Worm (Caenorhabditis elegans) whole organism, mixed stage, embryonic: ENCODE data around the gene sut-2.
"Not testable (repeated sequence)": the region's sequence is repeated elsewhere in the genome, so short reads cannot be mapped to it uniquely, and the experiment has no call there.

Experiments used
- bed-3 ChIP-seq: fragments of 200-800 bp; sonication (Bioruptor generic); optimal IDR thresholded peaks from 3 replicates; lab custom pipeline; 2018; ENCODE audit warnings: mild to moderate bottlenecking, missing genetic modification characterization, moderate library complexity, missing compliant biosample characterization
- ceh-39 ChIP-seq: fragments of 150-350 bp; optimal IDR thresholded peaks from 2 replicates; lab custom pipeline; 2014; ENCODE audit warnings: missing biosample characterization, missing genetic modification characterization
- ceh-43 ChIP-seq: fragments of 200-800 bp; sonication (Bioruptor generic); optimal IDR thresholded peaks from 2 replicates; lab custom pipeline; 2018; ENCODE audit warnings: mild to moderate bottlenecking, missing genetic modification characterization, moderate library complexity, missing compliant biosample characterization
- ceh-83 ChIP-seq: fragments of 200-800 bp; sonication (Bioruptor generic); optimal IDR thresholded peaks from 2 replicates; lab custom pipeline; 2018; ENCODE audit warnings: mild to moderate bottlenecking, missing genetic modification characterization, missing compliant biosample characterization
- ces-1 ChIP-seq: fragments of 150-350 bp; optimal IDR thresholded peaks from 2 replicates; lab custom pipeline; 2014; ENCODE audit warnings: missing biosample characterization, missing genetic modification reagents, missing genetic modification characterization
- drap-1 ChIP-seq: fragments of 200-800 bp; sonication (Bioruptor generic); optimal IDR thresholded peaks from 3 replicates; lab custom pipeline; 2018; ENCODE audit warnings: mild to moderate bottlenecking, missing genetic modification characterization, missing compliant biosample characterization
- elt-1 ChIP-seq: sonication (generic microtip); optimal IDR thresholded peaks from 2 replicates; lab custom pipeline; 2017; ENCODE audit warnings: missing genetic modification characterization, mild to moderate bottlenecking, missing compliant biosample characterization, antibody characterized with exemption, moderate library complexity, borderline replicate concordance; ENCODE audit not compliant: insufficient read depth
- elt-3 ChIP-seq: fragments of 150-350 bp; optimal IDR thresholded peaks from 2 replicates; lab custom pipeline; 2014; ENCODE audit warnings: missing biosample characterization, missing genetic modification characterization
- flh-1 ChIP-seq: fragments of 200-800 bp; sonication (Bioruptor generic); optimal IDR thresholded peaks from 2 replicates; lab custom pipeline; 2018; ENCODE audit warnings: mild to moderate bottlenecking, missing genetic modification characterization, moderate library complexity, missing compliant biosample characterization
- ham-2 ChIP-seq: fragments of 200-800 bp; sonication (Bioruptor generic); optimal IDR thresholded peaks from 2 replicates; lab custom pipeline; 2018; ENCODE audit warnings: mild to moderate bottlenecking, missing genetic modification characterization, missing compliant biosample characterization
- hlh-1 ChIP-seq: fragments of 150-350 bp; optimal IDR thresholded peaks from 2 replicates; lab custom pipeline; 2014; ENCODE audit warnings: missing biosample characterization, missing genetic modification reagents, missing genetic modification characterization
- lin-13 ChIP-seq: fragments of 150-350 bp; optimal IDR thresholded peaks from 2 replicates; lab custom pipeline; 2014; ENCODE audit warnings: missing biosample characterization, missing genetic modification characterization
- lin-32 ChIP-seq: fragments of 200-800 bp; sonication (Bioruptor generic); optimal IDR thresholded peaks from 2 replicates; lab custom pipeline; 2018; ENCODE audit warnings: mild to moderate bottlenecking, missing genetic modification characterization, missing compliant biosample characterization
- lsy-2 ChIP-seq: fragments of 150-350 bp; optimal IDR thresholded peaks from 2 replicates; lab custom pipeline; 2014; ENCODE audit warnings: missing biosample characterization, missing genetic modification characterization
- mab-5 ChIP-seq: fragments of 150-350 bp; optimal IDR thresholded peaks from 2 replicates; lab custom pipeline; 2014; ENCODE audit warnings: missing biosample characterization, missing genetic modification characterization
- mep-1 ChIP-seq: fragments of 150-350 bp; optimal IDR thresholded peaks from 2 replicates; lab custom pipeline; 2017; ENCODE audit warnings: missing biosample characterization, missing genetic modification reagents, missing genetic modification characterization, inconsistent platforms
- mls-2 ChIP-seq: sonication (generic microtip); optimal IDR thresholded peaks from 2 replicates; lab custom pipeline; 2016; ENCODE audit warnings: mild to moderate bottlenecking, missing genetic modification characterization, moderate library complexity, missing compliant biosample characterization
- nhr-12 ChIP-seq: fragments of 150-350 bp; optimal IDR thresholded peaks from 2 replicates; lab custom pipeline; 2014; ENCODE audit warnings: missing biosample characterization, missing genetic modification characterization
- nhr-2 ChIP-seq: fragments of 150-350 bp; optimal IDR thresholded peaks from 2 replicates; lab custom pipeline; 2014; ENCODE audit warnings: missing biosample characterization, missing genetic modification characterization
- nhr-237 ChIP-seq: fragments of 150-350 bp; optimal IDR thresholded peaks from 2 replicates; lab custom pipeline; 2014; ENCODE audit warnings: missing biosample characterization, missing genetic modification characterization
- nhr-28 ChIP-seq: fragments of 150-350 bp; optimal IDR thresholded peaks from 2 replicates; lab custom pipeline; 2014; ENCODE audit warnings: missing biosample characterization, missing genetic modification characterization
- nhr-76 ChIP-seq: sonication (generic microtip); optimal IDR thresholded peaks from 2 replicates; lab custom pipeline; 2017; ENCODE audit warnings: missing biosample characterization, missing genetic modification characterization
- pha-4 ChIP-seq: fragments of 150-350 bp; optimal IDR thresholded peaks from 2 replicates; lab custom pipeline; 2018; ENCODE audit warnings: missing biosample characterization, missing genetic modification reagents, missing genetic modification characterization
- sem-2 ChIP-seq: fragments of 200-800 bp; sonication (Bioruptor generic); optimal IDR thresholded peaks from 2 replicates; lab custom pipeline; 2018; ENCODE audit warnings: mild to moderate bottlenecking, missing genetic modification characterization, missing compliant biosample characterization
- snpc-4 ChIP-seq: fragments of 150-350 bp; optimal IDR thresholded peaks from 2 replicates; lab custom pipeline; 2014; ENCODE audit warnings: missing biosample characterization, missing genetic modification characterization
- sptf-1 ChIP-seq: sonication (generic microtip); optimal IDR thresholded peaks from 2 replicates; lab custom pipeline; 2017; ENCODE audit warnings: mild to moderate bottlenecking, missing genetic modification characterization, moderate library complexity, missing compliant biosample characterization
- tbx-8 ChIP-seq: fragments of 200-800 bp; sonication (Bioruptor generic); optimal IDR thresholded peaks from 2 replicates; lab custom pipeline; 2018; ENCODE audit warnings: mild to moderate bottlenecking, missing genetic modification characterization, moderate library complexity, missing compliant biosample characterization
- unc-120 ChIP-seq: sonication (generic microtip); optimal IDR thresholded peaks from 2 replicates; lab custom pipeline; 2017; ENCODE audit warnings: missing genetic modification characterization, missing compliant biosample characterization; ENCODE audit not compliant: poor library complexity, severe bottlenecking
- unc-39 ChIP-seq: fragments of 150-350 bp; optimal IDR thresholded peaks from 2 replicates; lab custom pipeline; 2014; ENCODE audit warnings: missing biosample characterization, missing genetic modification characterization
- unc-62 ChIP-seq: fragments of 150-350 bp; optimal IDR thresholded peaks from 2 replicates; lab custom pipeline; 2014; ENCODE audit warnings: missing biosample characterization, missing genetic modification reagents, missing genetic modification characterization
- zip-8 ChIP-seq: fragments of 150-350 bp; optimal IDR thresholded peaks from 2 replicates; lab custom pipeline; 2014; ENCODE audit warnings: missing biosample characterization, missing genetic modification characterization

The sut-2 gene

ce11 chrV:4559701-4560100, 10.1 kb downstream of the sut-2 start, which contains the start of gene Y61A9LA.7:
Y61A9LA.7 (minus strand) TSS chrV:4559801.
- TF ChIP-seq snpc-4 (tag; lab: Kevin White, UChicago) (no peak), nhr-28 (tag; lab: Kevin White, UChicago) (no peak), bed-3 (GFP tag; lab: Kevin White, UChicago) (no peak), unc-120 (no peak), drap-1 (GFP tag; lab: Kevin White, UChicago) (no peak), tbx-8 (GFP tag; lab: Kevin White, UChicago) (no peak), ceh-83 (no peak), sptf-1 (no peak)

- TF ChIP-seq mep-1 (tag; lab: Kevin White, UChicago); unc-39 (tag; lab: Kevin White, UChicago); bed-3 (GFP tag; lab: Kevin White, UChicago): not testable (repeated sequence)
Observed at ce11 chrV:4553572-4553971, 16.3 kb downstream of the sut-2 start, which contains the start of gene Y61A9LA.12. Y61A9LA.12 (plus strand) TSS chrV:4553872.

- peak; percentile 3 for TF ChIP-seq ces-1
Observed at ce11 chrV:4552394-4553096, 17.3 kb downstream of the sut-2 start.

ce11 chrV:4551911-4552310, 17.9 kb downstream of the sut-2 start:
- TF ChIP-seq zip-8 (tag; lab: Kevin White, UChicago) (no peak), nhr-2 (tag; lab: Kevin White, UChicago) (peak; percentile 56)

- TF ChIP-seq nhr-237 (tag; lab: Kevin White, UChicago) (no peak), mls-2 (no peak), ceh-39 (no peak), elt-3 (tag; lab: Kevin White, UChicago) (peak; percentile 28), ceh-43 (GFP tag; lab: Kevin White, UChicago) (no peak), ces-1 (no peak), unc-120 (peak; percentile 52), unc-39 (tag; lab: Kevin White, UChicago) (no peak), nhr-76 (tag; lab: Kevin White, UChicago) (no peak), ham-2 (GFP tag; lab: Kevin White, UChicago) (peak; percentile 87), zip-8 (tag; lab: Kevin White, UChicago) (no peak), nhr-2 (tag; lab: Kevin White, UChicago) (peak; percentile 67), flh-1 (GFP tag; lab: Kevin White, UChicago) (no peak), snpc-4 (tag; lab: Kevin White, UChicago) (no peak), hlh-1 (tag; lab: Kevin White, UChicago) (peak; percentile 43), nhr-28 (tag; lab: Kevin White, UChicago) (no peak), unc-62 (peak; percentile 47), pha-4 (tag; lab: Kevin White, UChicago) (peak; percentile 16), ceh-83 (no peak), elt-1 (tag; lab: Kevin White, UChicago) (peak; percentile 1)
Observed at ce11 chrV:4550459-4550858, 19.4 kb downstream of the sut-2 start.

ce11 chrV:4549191-4549590, 20.7 kb downstream of the sut-2 start, which contains the start of gene sos-1:
sos-1 (minus strand) TSS chrV:4549291.
- TF ChIP-seq flh-1 (GFP tag; lab: Kevin White, UChicago), result no peak
- no peak for TF ChIP-seq elt-1 (tag; lab: Kevin White, UChicago)
- TF ChIP-seq sem-2 (GFP tag; lab: Kevin White, UChicago), result no peak
- no peak for TF ChIP-seq lsy-2 (tag; lab: Kevin White, UChicago)
- no peak for TF ChIP-seq ceh-39
- no peak for TF ChIP-seq tbx-8 (GFP tag; lab: Kevin White, UChicago)
- TF ChIP-seq hlh-1 (tag; lab: Kevin White, UChicago), result no peak
- no peak for TF ChIP-seq mab-5
- TF ChIP-seq unc-120, result no peak
- no peak for TF ChIP-seq lin-13 (tag; lab: Kevin White, UChicago)
- TF ChIP-seq nhr-12, result no peak
- no peak for TF ChIP-seq nhr-237 (tag; lab: Kevin White, UChicago)
- TF ChIP-seq drap-1 (GFP tag; lab: Kevin White, UChicago), result no peak
- TF ChIP-seq bed-3 (GFP tag; lab: Kevin White, UChicago), result no peak
- no peak for TF ChIP-seq mep-1 (tag; lab: Kevin White, UChicago)
- TF ChIP-seq snpc-4 (tag; lab: Kevin White, UChicago), result no peak
- no peak for TF ChIP-seq mls-2
- TF ChIP-seq lin-32 (GFP tag; lab: Kevin White, UChicago), result no peak
